Worm (Caenorhabditis elegans): ENCODE measurements around the gene C16A11.10.

DNA sequence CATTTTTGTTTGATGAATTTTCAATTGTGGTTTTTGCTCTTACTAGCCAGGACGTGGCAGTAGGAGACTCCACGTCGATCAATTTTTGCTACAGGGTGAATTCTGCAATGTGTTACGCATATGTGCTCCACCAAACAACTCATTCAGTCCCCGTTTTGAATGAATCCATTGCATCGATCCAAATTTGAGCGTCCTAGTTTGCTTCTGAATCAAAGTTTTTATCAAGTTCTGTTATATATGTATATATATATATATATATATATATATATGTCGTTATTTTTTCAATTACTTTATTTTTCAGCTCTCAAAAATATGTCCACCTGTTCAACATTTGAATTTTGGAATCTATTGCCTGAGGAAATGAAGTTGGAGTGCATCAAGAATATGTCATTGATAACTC, 20.1 kb upstream of the C16A11.10 start, which contains the start of gene F31D5.7:
- TF ChIP-seq tab-1 (GFP tag; IDR thresholded peaks at IDR 0.05) (no peak), T22C8.4 (GFP tag; IDR thresholded peaks at IDR 0.05) (no peak)

Measured in whole organism, midembryonic.